Fruit fly (Drosophila melanogaster): ENCODE results near the gene fon.
A peak's percentile ranks its signal among the peaks of the same experiment; 100 is the strongest.

Gene fon

DNA sequence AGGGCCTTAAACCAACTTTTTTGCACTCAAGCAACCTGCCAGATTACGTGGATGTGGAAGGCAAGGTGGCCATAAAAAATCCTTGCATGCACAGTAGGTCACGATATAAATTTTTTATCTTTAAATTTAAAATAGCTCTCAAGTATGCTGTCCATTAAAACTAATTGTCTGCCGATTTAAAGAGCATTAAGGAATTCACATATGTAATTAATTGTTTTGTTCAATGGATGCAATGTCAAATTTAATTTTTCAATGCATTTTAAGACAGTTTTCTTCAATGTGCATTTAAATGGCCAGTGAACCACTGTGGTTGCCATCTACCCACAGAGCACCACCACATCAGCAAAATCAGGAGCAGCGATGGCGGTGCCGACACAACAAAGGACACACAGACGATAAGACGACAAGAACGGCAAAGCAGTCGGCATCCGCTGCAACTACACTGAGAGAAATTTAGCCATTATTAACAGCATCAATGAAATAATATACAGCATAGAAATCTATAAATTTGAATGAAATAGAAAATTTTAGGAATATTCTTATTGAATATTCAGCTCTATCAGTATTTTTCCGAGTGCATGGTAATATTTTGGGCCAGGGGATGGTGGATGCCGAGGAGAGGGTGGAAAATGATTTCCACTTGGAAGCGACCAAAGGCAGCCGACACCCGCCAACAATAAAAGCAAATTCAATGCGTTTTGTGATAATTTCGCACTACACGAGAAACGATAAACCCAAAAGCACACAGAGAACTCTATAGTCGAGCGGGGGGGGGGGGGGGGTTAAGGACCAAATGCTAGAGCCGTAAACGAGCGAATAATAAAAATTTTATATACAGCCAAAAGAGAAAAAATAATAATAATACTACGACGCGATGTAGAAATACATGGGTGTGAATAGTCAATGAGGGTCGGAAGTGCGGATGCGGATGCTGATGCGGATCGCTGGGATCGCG is 8.6 kb downstream of the fon start (continued):
- TF ChIP-seq CG17612 (GFP tag; IDR thresholded peaks at IDR 0.05) (no peak), CG10147 (GFP tag; optimal IDR thresholded peaks at IDR 0.05) (no peak), CG17829 (tag; optimal IDR thresholded peaks at IDR 0.05) (peak; percentile 70), HLH4C (GFP tag; IDR thresholded peaks at IDR 0.05; ENCODE audit: partially characterized antibody) (no peak), hbn (GFP tag; IDR thresholded peaks at IDR 0.05; ENCODE audit: partially characterized antibody) (no peak), gcm2 (GFP tag; optimal IDR thresholded peaks at IDR 0.05) (no peak), Myb (GFP tag; optimal IDR thresholded peaks at IDR 0.05) (no peak), CG14965 (GFP tag; optimal IDR thresholded peaks at IDR 0.05; ENCODE audit: borderline replicate concordance) (no peak), CG15696 (tag; optimal IDR thresholded peaks at IDR 0.05) (peak; percentile 75), CG12942 (GFP tag; optimal IDR thresholded peaks at IDR 0.05) (no peak), TFAM (GFP tag; optimal IDR thresholded peaks at IDR 0.05) (no peak), p53 (GFP tag; optimal IDR thresholded peaks at IDR 0.05) (no peak), Gsc (GFP tag; IDR thresholded peaks at IDR 0.05) (no peak), CG33213 (GFP tag; optimal IDR thresholded peaks at IDR 0.05) (no peak), toy (GFP tag; IDR thresholded peaks at IDR 0.05) (no peak), Sin3A (optimal IDR thresholded peaks at IDR 0.05) (no peak), ftz-f1 (GFP tag; optimal IDR thresholded peaks at IDR 0.05) (no peak), Usf (GFP tag; optimal IDR thresholded peaks at IDR 0.05) (no peak), CG17328 (GFP tag; IDR thresholded peaks at IDR 0.05) (peak; percentile 67), sens (GFP tag) (peak; percentile 90), gro (GFP tag; optimal IDR thresholded peaks at IDR 0.05) (no peak), CG3065 (GFP tag; optimal IDR thresholded peaks at IDR 0.05) (no peak), onecut (GFP tag; IDR thresholded peaks at IDR 0.05) (peak; percentile 31; the same call in 1 of the 2 replicates), CG10543 (GFP tag; optimal IDR thresholded peaks at IDR 0.05) (no peak), Dip2 (GFP tag; IDR thresholded peaks at IDR 0.05) (no peak), pnt (GFP tag; optimal IDR thresholded peaks at IDR 0.05) (no peak), Bteb2 (GFP tag; optimal IDR thresholded peaks at IDR 0.05) (peak; percentile 6), Fer1 (GFP tag; optimal IDR thresholded peaks at IDR 0.05) (peak; percentile 30), BEAF-32 (GFP tag; optimal IDR thresholded peaks at IDR 0.05) (no peak), ERR (GFP tag; optimal IDR thresholded peaks at IDR 0.05) (no peak), vnd (GFP tag; IDR thresholded peaks at IDR 0.05; ENCODE audit: partially characterized antibody) (no peak), NfI (GFP tag; optimal IDR thresholded peaks at IDR 0.05) (no peak), CG7357 (GFP tag; IDR thresholded peaks at IDR 0.05) (no peak), YL-1 (GFP tag; optimal IDR thresholded peaks at IDR 0.05) (no peak), Tbp (GFP tag; optimal IDR thresholded peaks at IDR 0.05) (no peak), CG8281 (tag; optimal IDR thresholded peaks at IDR 0.05) (no peak), Xbp1 (GFP tag; optimal IDR thresholded peaks at IDR 0.05) (peak; percentile 30), Dfd (GFP tag; optimal IDR thresholded peaks at IDR 0.05) (no peak), kni (GFP tag; optimal IDR thresholded peaks at IDR 0.05) (no peak), eve (GFP tag; optimal IDR thresholded peaks at IDR 0.05) (peak in 1 of 2 experiments; percentile 1), CG18011 (GFP tag; optimal IDR thresholded peaks at IDR 0.05) (no peak), luna (GFP tag; optimal IDR thresholded peaks at IDR 0.05) (no peak), Elba2 (GFP tag; optimal IDR thresholded peaks at IDR 0.05) (peak; percentile 14), ase (GFP tag; IDR thresholded peaks at IDR 0.05) (0 out of 3 replicates have a peak, but pooled peaks have one; percentile 34), CG4854 (GFP tag; optimal IDR thresholded peaks at IDR 0.05) (no peak), z (GFP tag; IDR thresholded peaks at IDR 0.05) (no peak), B-H2 (GFP tag; optimal IDR thresholded peaks at IDR 0.05) (no peak), yki (optimal IDR thresholded peaks at IDR 0.05) (no peak), CG43689 (GFP tag; IDR thresholded peaks at IDR 0.05) (no peak), lab (GFP tag; optimal IDR thresholded peaks at IDR 0.05) (peak; percentile 53)
